Fruit fly (Drosophila melanogaster): ENCODE measurements around the gene CG34109.

dm6 chr2L:10144236-10144953 is 50.5 kb downstream of the CG34109 start, which contains the start of gene CG4839:
- TF ChIP-seq ovo (GFP tag; optimal IDR thresholded peaks at IDR 0.05): no peak
- TF ChIP-seq tj (GFP tag; optimal IDR thresholded peaks at IDR 0.05): no peak
- TF ChIP-seq CG7045 (GFP tag; optimal IDR thresholded peaks at IDR 0.05): no peak
- TF ChIP-seq CG5204 (GFP tag; optimal IDR thresholded peaks at IDR 0.05): no peak
- TF ChIP-seq cnc (optimal IDR thresholded peaks at IDR 0.05): no peak
- no peak for TF ChIP-seq Clk (GFP tag; optimal IDR thresholded peaks at IDR 0.05)
